Worm (Caenorhabditis elegans): Measurements from ENCODE around the gene syx-5.

The syx-5 gene

DNA sequence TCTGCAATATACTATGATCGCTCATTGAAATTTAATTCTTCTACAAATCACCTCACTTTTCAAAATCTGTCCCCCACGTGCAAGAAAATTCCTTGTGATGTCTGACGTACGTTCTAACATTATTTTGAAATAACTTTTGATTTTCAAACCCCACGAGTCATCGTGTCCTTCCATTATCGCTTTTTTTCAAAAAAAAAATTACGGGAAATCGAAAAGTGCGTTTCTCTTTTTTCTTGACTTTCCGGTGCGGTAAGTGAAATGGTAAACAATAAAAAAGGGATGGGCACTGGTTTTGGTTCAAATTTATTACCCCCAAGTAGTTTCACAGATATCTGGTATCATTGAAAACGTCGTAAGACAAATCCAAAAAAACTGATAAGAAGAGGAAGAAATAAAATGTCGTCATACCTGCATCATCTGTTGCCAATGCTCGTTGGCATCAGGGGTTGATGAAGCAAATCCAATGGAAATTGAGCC lies 38.9 kb downstream of the syx-5 start (continued):
- TF ChIP-seq lin-35 (GFP tag; optimal IDR thresholded peaks at IDR 0.05) (peak in 1 of 2 experiments; percentile 50), nhr-84 (tag; optimal IDR thresholded peaks at IDR 0.05) (no peak), blmp-1 (tag; optimal IDR thresholded peaks at IDR 0.05) (peak; percentile 85), ztf-4 (tag; optimal IDR thresholded peaks at IDR 0.05) (no peak), elt-3 (tag; optimal IDR thresholded peaks at IDR 0.05) (peak in 4 of 6 experiments; percentile 24 to 33 (median 26)), snpc-4 (tag; optimal IDR thresholded peaks at IDR 0.05) (no peak), aly-2 (tag; optimal IDR thresholded peaks at IDR 0.05) (no peak), ceh-63 (GFP tag; optimal IDR thresholded peaks at IDR 0.05) (no peak), irx-1 (tag; optimal IDR thresholded peaks at IDR 0.05) (no peak), mep-1 (tag; optimal IDR thresholded peaks at IDR 0.05) (no peak), tbx-2 (tag; optimal IDR thresholded peaks at IDR 0.05) (peak; percentile 29), C34B4.2 (tag; optimal IDR thresholded peaks at IDR 0.05) (no peak), lsy-2 (tag; optimal IDR thresholded peaks at IDR 0.05) (peak in 1 of 2 experiments; percentile 2), hlh-4 (tag; optimal IDR thresholded peaks at IDR 0.05) (no peak), nhr-76 (tag; optimal IDR thresholded peaks at IDR 0.05) (no peak), ceh-8 (GFP tag; optimal IDR thresholded peaks at IDR 0.05) (peak; percentile 44), unc-86 (tag; optimal IDR thresholded peaks at IDR 0.05) (no peak), unc-98 (GFP tag; IDR thresholded peaks at IDR 0.05) (no peak), efl-3 (GFP tag; optimal IDR thresholded peaks at IDR 0.05) (no peak), rnt-1 (tag; optimal IDR thresholded peaks at IDR 0.05) (no peak), tlp-1 (tag; optimal IDR thresholded peaks at IDR 0.05) (no peak), unc-130 (tag; optimal IDR thresholded peaks at IDR 0.05) (no peak), fkh-4 (tag; optimal IDR thresholded peaks at IDR 0.05; ENCODE audit: borderline replicate concordance) (no peak), jun-1 (tag; optimal IDR thresholded peaks at IDR 0.05) (no peak), xbp-1 (tag; optimal IDR thresholded peaks at IDR 0.05) (no peak), swsn-7 (tag; optimal IDR thresholded peaks at IDR 0.05) (no peak), F16B12.6 (tag; optimal IDR thresholded peaks at IDR 0.05) (no peak), Y116A8C.19 (tag; optimal IDR thresholded peaks at IDR 0.05; ENCODE audit: borderline replicate concordance) (no peak), zip-4 (GFP tag; optimal IDR thresholded peaks at IDR 0.05) (no peak), nhr-28 (tag; optimal IDR thresholded peaks at IDR 0.05) (no peak)

DNA sequence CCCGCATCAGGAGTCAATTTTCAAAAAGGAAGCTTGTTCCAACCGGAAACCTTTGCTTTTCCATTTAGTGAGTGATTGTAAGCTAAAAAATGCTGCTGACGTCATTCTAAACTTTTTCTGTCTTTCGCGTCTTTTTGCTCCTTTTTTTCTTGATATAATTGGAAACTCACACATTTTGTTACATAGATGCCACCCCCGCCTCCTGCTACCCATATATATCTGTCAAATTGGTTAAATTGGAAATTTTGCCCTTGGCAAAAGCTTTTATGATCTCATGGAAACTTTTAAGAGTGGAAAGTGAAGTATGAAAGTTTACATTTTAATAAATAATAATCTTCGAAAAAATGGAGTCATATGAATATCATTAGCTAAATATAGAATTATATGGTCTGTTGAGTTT lies 45.2 kb downstream of the syx-5 start:
- TF ChIP-seq ceh-90 (tag; optimal IDR thresholded peaks at IDR 0.05) (no peak), ama-1 (optimal IDR thresholded peaks at IDR 0.05) (no peak), nhr-76 (tag; optimal IDR thresholded peaks at IDR 0.05) (no peak), ceh-63 (GFP tag; optimal IDR thresholded peaks at IDR 0.05) (no peak), C04F5.9 (tag; optimal IDR thresholded peaks at IDR 0.05) (no peak), dsc-1 (tag; optimal IDR thresholded peaks at IDR 0.05) (no peak), unc-98 (GFP tag; IDR thresholded peaks at IDR 0.05) (no peak), lin-14 (GFP tag; optimal IDR thresholded peaks at IDR 0.05) (peak; percentile 67), isw-1 (GFP tag; IDR thresholded peaks at IDR 0.05) (no peak), swsn-7 (tag; optimal IDR thresholded peaks at IDR 0.05) (no peak), unc-86 (tag; optimal IDR thresholded peaks at IDR 0.05) (peak; percentile 2), alr-1 (tag; optimal IDR thresholded peaks at IDR 0.05; ENCODE audit: borderline replicate concordance) (no peak), Y116A8C.19 (tag; optimal IDR thresholded peaks at IDR 0.05; ENCODE audit: borderline replicate concordance) (no peak), aha-1 (tag; optimal IDR thresholded peaks at IDR 0.05) (no peak), snpc-4 (tag; optimal IDR thresholded peaks at IDR 0.05) (no peak), nhr-237 (tag; optimal IDR thresholded peaks at IDR 0.05) (no peak), irx-1 (tag; optimal IDR thresholded peaks at IDR 0.05) (peak; percentile 9), lin-39 (tag; optimal IDR thresholded peaks at IDR 0.05) (no peak), sup-37 (GFP tag; optimal IDR thresholded peaks at IDR 0.05) (no peak), aly-2 (tag; optimal IDR thresholded peaks at IDR 0.05) (no peak), nhr-11 (tag; optimal IDR thresholded peaks at IDR 0.05) (no peak), ceh-88 (GFP tag; IDR thresholded peaks at IDR 0.05) (no peak), hlh-4 (tag; optimal IDR thresholded peaks at IDR 0.05) (no peak), elt-3 (tag; optimal IDR thresholded peaks at IDR 0.05) (no peak), nhr-19 (GFP tag; conservative IDR thresholded peaks at IDR 0.05) (no peak), efl-1 (optimal IDR thresholded peaks at IDR 0.05) (no peak), efl-1 (GFP tag; optimal IDR thresholded peaks at IDR 0.05 in 1 of 2) (peak in 1 of 2 experiments; percentile 80), ceh-82 (tag; optimal IDR thresholded peaks at IDR 0.05) (no peak), fos-1 (tag; optimal IDR thresholded peaks at IDR 0.05) (no peak), unc-62 (GFP tag; optimal IDR thresholded peaks at IDR 0.05) (no peak), mab-9 (GFP tag; IDR thresholded peaks at IDR 0.05) (no peak), hpl-2 (GFP tag; optimal IDR thresholded peaks at IDR 0.05) (no peak)

All from whole organism, L1 larva.